Worm (Caenorhabditis elegans): Measurements from ENCODE around the gene srt-4.
A peak's percentile ranks its signal among the peaks of the same experiment; 100 is the strongest.

The srt-4 gene

ce11 chrV:2603056-2603455 lies 25.4 kb downstream of the srt-4 start, which contains the start of gene F53E10.6 (continued):
- TF ChIP-seq lin-14 (GFP tag; optimal IDR thresholded peaks at IDR 0.05) (peak; percentile 34), nhr-237 (tag; optimal IDR thresholded peaks at IDR 0.05) (no peak), mdl-1 (tag; optimal IDR thresholded peaks at IDR 0.05) (no peak), aly-2 (tag; optimal IDR thresholded peaks at IDR 0.05) (no peak), isw-1 (GFP tag; IDR thresholded peaks at IDR 0.05) (peak; percentile 28; the same call in 1 of the 2 replicates), pqm-1 (tag; optimal IDR thresholded peaks at IDR 0.05) (no peak), skn-1 (tag; optimal IDR thresholded peaks at IDR 0.05) (peak; percentile 35), ceh-82 (tag; optimal IDR thresholded peaks at IDR 0.05) (peak in 1 of 3 experiments; percentile 39), fkh-8 (tag; optimal IDR thresholded peaks at IDR 0.05) (peak; percentile 8), zip-4 (GFP tag; optimal IDR thresholded peaks at IDR 0.05) (no peak), fos-1 (tag; optimal IDR thresholded peaks at IDR 0.05) (no peak), ceh-8 (GFP tag; optimal IDR thresholded peaks at IDR 0.05) (no peak), efl-1 (optimal IDR thresholded peaks at IDR 0.05) (peak; percentile 75 to 91), efl-1 (GFP tag; optimal IDR thresholded peaks at IDR 0.05 in 1 of 2) (peak; percentile 91 to 99), jun-1 (tag; optimal IDR thresholded peaks at IDR 0.05) (no peak), snpc-4 (tag; optimal IDR thresholded peaks at IDR 0.05) (peak; percentile 35), alr-1 (tag; optimal IDR thresholded peaks at IDR 0.05; ENCODE audit: borderline replicate concordance) (no peak), sup-37 (GFP tag; optimal IDR thresholded peaks at IDR 0.05) (no peak), hlh-4 (tag; optimal IDR thresholded peaks at IDR 0.05) (no peak), elt-2 (tag; optimal IDR thresholded peaks at IDR 0.05) (peak; percentile 21), nhr-90 (tag; optimal IDR thresholded peaks at IDR 0.05; ENCODE audit: poor library complexity) (peak; percentile 52), ceh-90 (tag; optimal IDR thresholded peaks at IDR 0.05) (peak; percentile 83), sptf-1 (tag; optimal IDR thresholded peaks at IDR 0.05) (no peak), elt-3 (tag; optimal IDR thresholded peaks at IDR 0.05) (no peak), nhr-47 (tag; optimal IDR thresholded peaks at IDR 0.05) (peak; percentile 63), lir-3 (tag; optimal IDR thresholded peaks at IDR 0.05; ENCODE audit: poor library complexity) (peak; percentile 74), pag-3 (tag; optimal IDR thresholded peaks at IDR 0.05; ENCODE audit: borderline replicate concordance, insufficient read depth) (no peak), fkh-4 (tag; optimal IDR thresholded peaks at IDR 0.05; ENCODE audit: borderline replicate concordance) (no peak), ets-5 (GFP tag; IDR thresholded peaks at IDR 0.05) (no peak), nhr-20 (tag; optimal IDR thresholded peaks at IDR 0.05) (peak; percentile 27), lin-39 (tag; optimal IDR thresholded peaks at IDR 0.05) (no peak), lsy-2 (tag; optimal IDR thresholded peaks at IDR 0.05) (peak; percentile 42 to 56), ces-1 (GFP tag; optimal IDR thresholded peaks at IDR 0.05) (no peak), nhr-19 (GFP tag; conservative IDR thresholded peaks at IDR 0.05) (peak; percentile 20; the same call in 1 of the 2 replicates), unc-86 (tag; optimal IDR thresholded peaks at IDR 0.05) (no peak), pax-3 (tag; optimal IDR thresholded peaks at IDR 0.05) (no peak), hpl-2 (GFP tag; optimal IDR thresholded peaks at IDR 0.05) (no peak), nhr-71 (tag; optimal IDR thresholded peaks at IDR 0.05) (peak; percentile 60), unc-62 (GFP tag; optimal IDR thresholded peaks at IDR 0.05) (no peak), C34B4.2 (tag; optimal IDR thresholded peaks at IDR 0.05) (no peak), ztf-11 (tag; optimal IDR thresholded peaks at IDR 0.05) (peak in 1 of 2 experiments; percentile 66), snu-23 (GFP tag; optimal IDR thresholded peaks at IDR 0.05) (peak; percentile 39), dpl-1 (GFP tag; optimal IDR thresholded peaks at IDR 0.05) (peak; percentile 80 to 91 (median 89)), nhr-85 (tag) (peak; percentile 77), F16B12.6 (tag; optimal IDR thresholded peaks at IDR 0.05) (peak; percentile 36)
